Worm (Caenorhabditis elegans): Measurements from ENCODE around the gene W06A7.4.
"Not testable (repeated sequence)": the region's sequence is repeated elsewhere in the genome, so short reads cannot be mapped to it uniquely, and the experiment has no call there.

W06A7.4 gene

DNA sequence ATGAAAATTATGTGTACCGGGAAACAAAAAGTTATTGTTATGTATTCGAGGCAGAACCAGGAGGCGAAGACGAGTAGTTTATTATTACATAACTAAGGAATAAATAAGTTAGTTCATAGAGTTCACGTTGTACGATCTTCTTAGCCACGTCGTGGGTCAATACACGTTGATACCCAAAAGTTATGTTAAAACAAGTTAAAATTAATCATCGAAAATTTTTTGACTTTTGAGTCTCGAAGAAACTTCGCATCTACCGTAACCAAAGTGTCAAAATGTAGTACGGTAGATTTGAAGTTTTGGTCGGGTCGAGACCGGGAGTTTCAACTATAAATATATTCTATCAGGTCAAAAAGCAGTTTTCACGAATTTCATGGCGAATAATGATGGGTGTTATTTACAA lies 52.5 kb downstream of the W06A7.4 start, which contains the start of gene ZC412.10:
ZC412.10 (minus strand) TSS at position 101 of the 400 bp plus-strand sequence.
- not testable (repeated sequence) for TF ChIP-seq madf-8 (GFP tag; conservative IDR thresholded peaks at IDR 0.05); ztf-22 (GFP tag; optimal IDR thresholded peaks at IDR 0.05); nfya-2 (GFP tag; IDR thresholded peaks at IDR 0.05)

DNA sequence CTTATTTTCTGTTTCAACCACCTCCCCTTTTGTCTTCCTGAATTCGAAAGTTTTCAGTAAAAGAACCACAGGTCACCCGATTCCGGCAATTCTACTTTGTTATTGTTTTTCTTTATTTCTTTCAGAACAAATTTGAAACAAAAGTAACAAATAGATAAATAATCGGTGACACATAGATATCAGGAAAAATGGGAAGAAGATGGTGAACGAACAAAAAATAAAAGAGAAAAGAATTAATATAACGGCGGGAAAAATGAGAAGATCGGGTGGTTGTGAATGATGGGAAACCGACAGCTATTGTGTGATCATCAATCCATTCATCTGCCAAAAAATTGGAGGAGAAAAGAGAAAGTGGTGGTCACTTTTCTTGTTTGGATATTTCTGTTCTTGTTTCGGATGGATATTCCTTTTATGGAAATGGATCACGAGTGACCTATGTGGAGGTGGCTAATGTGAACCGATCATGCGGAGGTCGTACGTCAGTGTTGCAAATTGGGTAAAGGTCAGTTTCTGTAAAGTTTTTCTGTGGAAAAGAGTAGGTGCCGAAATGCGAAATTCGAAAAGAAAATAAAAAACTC lies 53.1 kb downstream of the W06A7.4 start:
- TF ChIP-seq atf-7 (tag; optimal IDR thresholded peaks at IDR 0.05) = no peak
- TF ChIP-seq rcor-1 (GFP tag; IDR thresholded peaks at IDR 0.05) = no peak
- no peak for TF ChIP-seq mes-4 (tag; optimal IDR thresholded peaks at IDR 0.05)
- no peak for TF ChIP-seq attf-5 (GFP tag; optimal IDR thresholded peaks at IDR 0.05)
- TF ChIP-seq fkh-3 (tag; optimal IDR thresholded peaks at IDR 0.05) = no peak
- no peak for TF ChIP-seq hmg-1.2 (GFP tag; IDR thresholded peaks at IDR 0.05)
- no peak for TF ChIP-seq ztf-25 (GFP tag; IDR thresholded peaks at IDR 0.05)
